Fruit fly (Drosophila melanogaster) whole organism, embryonic: Measurements from ENCODE around the gene CAH3.
A peak's percentile ranks its signal among the peaks of the same experiment; 100 is the strongest.

Experiments used
- ATbp ChIP-seq: fragments of 200-800 bp; sonication (Bioruptor generic); optimal IDR thresholded peaks from 2 replicates; lab custom pipeline; 2017; ENCODE audit warnings: missing biosample characterization, mild to moderate bottlenecking, missing genetic modification characterization, missing genetic modification reagents
- B-H1 ChIP-seq: fragments of 200-800 bp; sonication (Bioruptor generic); IDR thresholded peaks from 3 replicates; pipeline ENCODE4 v1.3.6; 2022; ENCODE audit warnings: missing biosample characterization, missing genetic modification characterization
- CG11085 ChIP-seq: fragments of 200-800 bp; sonication (Bioruptor generic); IDR thresholded peaks from 2 replicates; pipeline ENCODE4 v1.3.6; 2022; ENCODE audit warnings: missing biosample characterization, missing genetic modification characterization
- CG15011 ChIP-seq: fragments of 200-800 bp; sonication (Bioruptor generic); optimal IDR thresholded peaks from 3 replicates; lab custom pipeline; 2018; ENCODE audit warnings: missing biosample characterization, mild to moderate bottlenecking, missing genetic modification characterization
- CG15601 ChIP-seq: fragments of 200-800 bp; sonication (Bioruptor generic); optimal IDR thresholded peaks from 3 replicates; lab custom pipeline; 2019; ENCODE audit warnings: missing biosample characterization, mild to moderate bottlenecking, missing genetic modification characterization, moderate library complexity
- CG15696 ChIP-seq: fragments of 200-800 bp; sonication (Bioruptor generic); optimal IDR thresholded peaks from 2 replicates; lab custom pipeline; 2019; ENCODE audit warnings: missing biosample characterization, mild to moderate bottlenecking, missing genetic modification characterization, moderate library complexity
- CG1602 ChIP-seq: fragments of 200-800 bp; sonication (Bioruptor generic); optimal IDR thresholded peaks from 3 replicates; lab custom pipeline; 2016; ENCODE audit warnings: missing biosample characterization, missing genetic modification characterization
- CG16815 ChIP-seq: fragments of 200-800 bp; sonication (Bioruptor generic); optimal IDR thresholded peaks from 3 replicates; lab custom pipeline; 2017; ENCODE audit warnings: missing biosample characterization, mild to moderate bottlenecking, missing genetic modification characterization
- CG17568 ChIP-seq: fragments of 200-800 bp; sonication (Bioruptor generic); optimal IDR thresholded peaks from 2 replicates; lab custom pipeline; 2018; ENCODE audit warnings: missing biosample characterization, mild to moderate bottlenecking, missing genetic modification characterization, moderate library complexity
- CG18011 ChIP-seq: fragments of 200-800 bp; sonication (Bioruptor generic); optimal IDR thresholded peaks from 2 replicates; lab custom pipeline; 2017; ENCODE audit warnings: missing biosample characterization, missing genetic modification characterization, mild to moderate bottlenecking, moderate library complexity, missing genotype
- CG1832 ChIP-seq: fragments of 200-800 bp; sonication (Bioruptor generic); optimal IDR thresholded peaks from 2 replicates; lab custom pipeline; 2017; ENCODE audit warnings: missing biosample characterization, mild to moderate bottlenecking, missing genetic modification characterization, inconsistent platforms
- CG30431 ChIP-seq: fragments of 200-800 bp; sonication (Bioruptor generic); optimal IDR thresholded peaks from 2 replicates; lab custom pipeline; 2017; ENCODE audit warnings: missing biosample characterization, missing genetic modification characterization
- CG31224 ChIP-seq: fragments of 200-800 bp; sonication (Bioruptor generic); IDR thresholded peaks from 2 replicates; pipeline ENCODE4 v1.3.6; 2022; ENCODE audit warnings: missing biosample characterization, missing genetic modification characterization
- CG3407 ChIP-seq: fragments of 200-800 bp; sonication (Bioruptor generic); optimal IDR thresholded peaks from 2 replicates; lab custom pipeline; 2018; ENCODE audit warnings: missing biosample characterization, mild to moderate bottlenecking, missing genetic modification characterization
- CG6765 ChIP-seq: fragments of 200-800 bp; sonication (Bioruptor generic); optimal IDR thresholded peaks from 3 replicates; lab custom pipeline; 2017; ENCODE audit warnings: missing biosample characterization, mild to moderate bottlenecking, missing genetic modification characterization
- CG7372 ChIP-seq: fragments of 200-800 bp; sonication (Bioruptor generic); IDR thresholded peaks from 2 replicates; pipeline ENCODE4 v1.3.6; 2022; ENCODE audit warnings: missing biosample characterization, missing genetic modification characterization
- CG7963 ChIP-seq: fragments of 200-800 bp; sonication (Bioruptor generic); IDR thresholded peaks from 3 replicates; pipeline ENCODE4 v1.3.6; 2022; ENCODE audit warnings: missing biosample characterization, missing genetic modification characterization; ENCODE audit not compliant: partially characterized antibody
- CG8765 ChIP-seq: fragments of 200-800 bp; sonication (Bioruptor generic); IDR thresholded peaks from 2 replicates; pipeline ENCODE4 v1.3.6; 2022; ENCODE audit warnings: missing biosample characterization, missing genetic modification characterization
- CG8944 ChIP-seq: fragments of 200-800 bp; sonication (Bioruptor generic); optimal IDR thresholded peaks from 3 replicates; lab custom pipeline; 2016; ENCODE audit warnings: missing biosample characterization, missing genetic modification characterization
- CG9876 ChIP-seq: fragments of 200-800 bp; sonication (Bioruptor generic); optimal IDR thresholded peaks from 2 replicates; lab custom pipeline; 2016; ENCODE audit warnings: missing biosample characterization, missing genetic modification characterization
- Dad ChIP-seq: fragments of 200-800 bp; sonication (Bioruptor generic); optimal IDR thresholded peaks from 3 replicates; lab custom pipeline; 2016; ENCODE audit warnings: missing biosample characterization, missing genetic modification characterization
- Dref ChIP-seq: fragments of 200-800 bp; sonication (Bioruptor generic); IDR thresholded peaks from 2 replicates; pipeline ENCODE4 v1.3.6; 2022; ENCODE audit warnings: missing biosample characterization, missing genetic modification characterization
- MESR4 ChIP-seq: fragments of 200-800 bp; sonication (Bioruptor generic); optimal IDR thresholded peaks from 2 replicates; lab custom pipeline; 2018; ENCODE audit warnings: missing biosample characterization, mild to moderate bottlenecking, missing genetic modification characterization, moderate library complexity
- Max ChIP-seq: fragments of 200-800 bp; sonication (Bioruptor generic); optimal IDR thresholded peaks from 2 replicates; lab custom pipeline; 2016; ENCODE audit warnings: missing biosample characterization, mild to moderate bottlenecking, missing genetic modification characterization
- Nf-YA ChIP-seq: fragments of 200-800 bp; sonication (Bioruptor generic); IDR thresholded peaks from 2 replicates; pipeline ENCODE4 v1.3.6; 2022; ENCODE audit warnings: missing biosample characterization, missing genetic modification characterization
- Rx ChIP-seq: fragments of 200-800 bp; sonication (Bioruptor generic); IDR thresholded peaks from 2 replicates; pipeline ENCODE4 v1.3.6; 2022; ENCODE audit warnings: missing biosample characterization, missing genetic modification characterization
- Scr ChIP-seq: fragments of 200-800 bp; sonication (Bioruptor generic); IDR thresholded peaks from 2 replicates; pipeline ENCODE4 v1.3.6; 2022; ENCODE audit warnings: missing biosample characterization, missing genetic modification characterization; ENCODE audit not compliant: partially characterized antibody
- Sox102F ChIP-seq: fragments of 200-800 bp; sonication (Bioruptor generic); optimal IDR thresholded peaks from 2 replicates; lab custom pipeline; 2018; ENCODE audit warnings: missing biosample characterization, mild to moderate bottlenecking, missing genetic modification characterization, moderate library complexity
- Sry-β ChIP-seq: fragments of 200-800 bp; sonication (Bioruptor generic); optimal IDR thresholded peaks from 2 replicates; lab custom pipeline; 2018; ENCODE audit warnings: missing biosample characterization, mild to moderate bottlenecking, missing genetic modification characterization, moderate library complexity
- Ssrp ChIP-seq: fragments of 200-800 bp; sonication (Bioruptor generic); optimal IDR thresholded peaks from 2 replicates; lab custom pipeline; 2018; ENCODE audit warnings: missing biosample characterization, mild to moderate bottlenecking, missing genetic modification characterization, moderate library complexity
- Vsx1 ChIP-seq: fragments of 200-800 bp; sonication (Bioruptor generic); optimal IDR thresholded peaks from 2 replicates; lab custom pipeline; 2017; ENCODE audit warnings: missing biosample characterization, mild to moderate bottlenecking, missing genetic modification characterization, missing genetic modification reagents
- ab ChIP-seq: fragments of 200-800 bp; sonication (Bioruptor generic); optimal IDR thresholded peaks from 2 replicates; lab custom pipeline; 2016; ENCODE audit warnings: missing biosample characterization, missing genetic modification characterization
- ac ChIP-seq: fragments of 200-800 bp; sonication (Bioruptor generic); optimal IDR thresholded peaks from 3 replicates; lab custom pipeline; 2017; ENCODE audit warnings: missing biosample characterization, mild to moderate bottlenecking, missing genetic modification characterization
- bowl ChIP-seq: fragments of 200-800 bp; sonication (Bioruptor generic); IDR thresholded peaks from 2 replicates; pipeline ENCODE4 v1.3.6; 2022; ENCODE audit warnings: missing biosample characterization, missing genetic modification characterization
- corto ChIP-seq: fragments of 200-800 bp; sonication (Bioruptor generic); optimal IDR thresholded peaks from 2 replicates; lab custom pipeline; 2016; ENCODE audit warnings: missing biosample characterization, mild to moderate bottlenecking, missing genetic modification characterization, moderate library complexity
- dati ChIP-seq: fragments of 200-800 bp; sonication (Bioruptor generic); IDR thresholded peaks from 2 replicates; pipeline ENCODE4 v1.3.6; 2022; ENCODE audit warnings: missing biosample characterization, missing genetic modification characterization
- dimm ChIP-seq: fragments of 200-800 bp; sonication (Bioruptor generic); IDR thresholded peaks from 2 replicates; pipeline ENCODE4 v1.3.6; 2022; ENCODE audit warnings: missing biosample characterization, missing genetic modification characterization
- emc ChIP-seq: fragments of 200-800 bp; sonication (Bioruptor generic); optimal IDR thresholded peaks from 2 replicates; lab custom pipeline; 2016; ENCODE audit warnings: missing biosample characterization, missing genetic modification characterization
- eyg ChIP-seq: fragments of 200-800 bp; sonication (Bioruptor generic); optimal IDR thresholded peaks from 3 replicates; lab custom pipeline; 2016; ENCODE audit warnings: missing biosample characterization, missing genetic modification characterization
- gsb-n ChIP-seq: fragments of 200-800 bp; sonication (Bioruptor generic); optimal IDR thresholded peaks from 3 replicates; lab custom pipeline; 2018; ENCODE audit warnings: missing biosample characterization, mild to moderate bottlenecking, missing genetic modification characterization
- ken ChIP-seq: fragments of 200-800 bp; sonication (Bioruptor generic); IDR thresholded peaks from 3 replicates; pipeline ENCODE4 v1.3.6; 2022; ENCODE audit warnings: missing biosample characterization, missing genetic modification characterization
- nerfin-2 ChIP-seq: fragments of 200-800 bp; sonication (Bioruptor generic); IDR thresholded peaks from 2 replicates; pipeline ENCODE4 v1.3.6; 2022; ENCODE audit warnings: missing biosample characterization, missing genetic modification characterization; ENCODE audit not compliant: partially characterized antibody
- pita ChIP-seq: fragments of 200-800 bp; sonication (Bioruptor generic); optimal IDR thresholded peaks from 2 replicates; lab custom pipeline; 2017; ENCODE audit warnings: missing biosample characterization, mild to moderate bottlenecking, missing genetic modification characterization
- ranshi ChIP-seq: fragments of 200-800 bp; sonication (Bioruptor generic); IDR thresholded peaks from 2 replicates; pipeline ENCODE4 v1.3.6; 2022; ENCODE audit warnings: missing biosample characterization, missing genetic modification characterization
- sima ChIP-seq: fragments of 200-800 bp; sonication (Bioruptor generic); optimal IDR thresholded peaks from 2 replicates; lab custom pipeline; 2016; ENCODE audit warnings: missing biosample characterization, missing genetic modification characterization
- sisA ChIP-seq: fragments of 200-800 bp; sonication (Bioruptor generic); IDR thresholded peaks from 2 replicates; pipeline ENCODE4 v1.3.6; 2022; ENCODE audit warnings: missing biosample characterization, missing genetic modification characterization
- slbo ChIP-seq: fragments of 200-800 bp; sonication (Bioruptor generic); IDR thresholded peaks from 2 replicates; pipeline ENCODE4 v1.3.6; 2022; ENCODE audit warnings: missing biosample characterization, missing genetic modification characterization
- sob ChIP-seq: fragments of 200-800 bp; sonication (Bioruptor generic); IDR thresholded peaks from 2 replicates; pipeline ENCODE4 v1.3.6; 2022; ENCODE audit warnings: missing biosample characterization, missing genetic modification characterization
- tll ChIP-seq, 2 experiments: fragments of 200-800 bp in 1 of 2; fragments of >200 bp in 1 of 2; sonication (Bioruptor generic) in 1 of 2; optimal IDR thresholded peaks; 2 replicates each; lab custom pipeline; 2017 to 2019; ENCODE audit warnings: missing biosample characterization in 2 of 2, missing genetic modification characterization in 2 of 2, mild to moderate bottlenecking in 1 of 2, moderate library complexity in 1 of 2
- ttk ChIP-seq: fragments of 200-800 bp; sonication (Bioruptor generic); IDR thresholded peaks from 2 replicates; pipeline ENCODE4 v2.1.2; 2022; ENCODE audit warnings: missing biosample characterization, missing genetic modification characterization

CAH3 gene

dm6 chrX:8709234-8709843, 28.3 kb downstream of the CAH3 start, which contains the start of gene Hexo2 (continued):
- TF ChIP-seq dimm (GFP tag; lab: Robert Waterston, UW): peak; percentile 95
- peak; percentile 97 for TF ChIP-seq Rx
- TF ChIP-seq eyg: peak; percentile 88
- peak; percentile 98 for TF ChIP-seq ken (GFP tag; lab: Robert Waterston, UW)
- peak; percentile 53 for TF ChIP-seq CG6765 (GFP tag; lab: Kevin White, UChicago)
- TF ChIP-seq Nf-YA (GFP tag; lab: Robert Waterston, UW): peak; percentile 93
- peak; percentile 91 for TF ChIP-seq CG3407 (GFP tag; lab: Kevin White, UChicago)
- peak; percentile 83 for TF ChIP-seq Max
- TF ChIP-seq CG17568 (GFP tag; lab: Kevin White, UChicago): peak; percentile 82
- TF ChIP-seq CG1602 (GFP tag; lab: Kevin White, UChicago): peak; percentile 90
- TF ChIP-seq Vsx1 (GFP tag; lab: Kevin White, UChicago): peak; percentile 67
- TF ChIP-seq bowl: peak; percentile 91
- TF ChIP-seq emc (GFP tag; lab: Kevin White, UChicago): peak; percentile 74
- no peak for TF ChIP-seq Dref (GFP tag; lab: Robert Waterston, UW)
- peak; percentile 98 for TF ChIP-seq sisA (GFP tag; lab: Robert Waterston, UW)
- no peak for TF ChIP-seq tll (GFP tag; optimal IDR thresholded peaks at IDR 0.05; lab: Kevin White, UChicago)
- TF ChIP-seq CG11085 (GFP tag; lab: Robert Waterston, UW): peak; percentile 79
- TF ChIP-seq CG7963 (GFP tag; lab: Robert Waterston, UW): no peak
- TF ChIP-seq B-H1: peak; percentile 94
- no peak for TF ChIP-seq CG1832 (GFP tag; lab: Kevin White, UChicago)
- peak; percentile 76 for TF ChIP-seq CG15696 (tag; lab: Kevin White, UChicago)
- TF ChIP-seq CG7372 (GFP tag; lab: Robert Waterston, UW): peak; percentile 89
- TF ChIP-seq corto: peak; percentile 68
- TF ChIP-seq ATbp (GFP tag; lab: Kevin White, UChicago): peak; percentile 97
- no peak for TF ChIP-seq pita (GFP tag; lab: Kevin White, UChicago)
- peak; percentile 70 for TF ChIP-seq sima
- peak; percentile 44 for TF ChIP-seq Sry-β (GFP tag; lab: Kevin White, UChicago)
- TF ChIP-seq ac: peak; percentile 54
- TF ChIP-seq CG18011 (GFP tag; lab: Kevin White, UChicago): peak; percentile 47
- peak; percentile 95 for TF ChIP-seq CG8944 (GFP tag; lab: Kevin White, UChicago)
- peak; percentile 91 for TF ChIP-seq dati (GFP tag; lab: Robert Waterston, UW)
- peak; percentile 75; the same call in 1 of the 2 replicates for TF ChIP-seq CG8765 (GFP tag; lab: Robert Waterston, UW)
- TF ChIP-seq Sox102F (GFP tag; lab: Kevin White, UChicago): peak; percentile 97
- TF ChIP-seq CG9876 (GFP tag; lab: Kevin White, UChicago): peak; percentile 88
- no peak for TF ChIP-seq nerfin-2 (GFP tag; lab: Robert Waterston, UW)
- TF ChIP-seq Scr: no peak
- TF ChIP-seq ranshi (GFP tag; lab: Robert Waterston, UW): peak; percentile 92
- TF ChIP-seq CG31224 (GFP tag; lab: Robert Waterston, UW): peak; percentile 72
- peak; percentile 73 for TF ChIP-seq CG15011 (GFP tag; lab: Kevin White, UChicago)
- TF ChIP-seq Ssrp: peak; percentile 90
- TF ChIP-seq MESR4 (GFP tag; lab: Kevin White, UChicago): peak; percentile 32
- peak; percentile 90 for TF ChIP-seq Dad (GFP tag; lab: Kevin White, UChicago)
- TF ChIP-seq sob (GFP tag; lab: Robert Waterston, UW): peak; percentile 94
- TF ChIP-seq CG16815 (GFP tag; lab: Kevin White, UChicago): peak; percentile 85
- TF ChIP-seq CG30431 (GFP tag; lab: Kevin White, UChicago): peak; percentile 94
- peak; percentile 88 for TF ChIP-seq ab (GFP tag; lab: Kevin White, UChicago)
- peak; percentile 88 for TF ChIP-seq gsb-n (tag; lab: Kevin White, UChicago)
- peak; percentile 87 for TF ChIP-seq CG15601 (tag; lab: Kevin White, UChicago)
- peak; percentile 91 for TF ChIP-seq slbo (GFP tag; lab: Robert Waterston, UW)
- peak; percentile 98 for TF ChIP-seq ttk
